Worm (Caenorhabditis elegans) whole organism, L1 larva: Measurements from ENCODE around the gene pfut-1.

Experiments
- elt-3 ChIP-seq, 6 experiments: fragments of 150-350 bp in 1 of 6; sonication (generic microtip); optimal IDR thresholded peaks; 2 replicates each; lab custom pipeline; 2017 to 2018; ENCODE audit warnings: missing biosample characterization in 6 of 6, missing genetic modification characterization in 6 of 6, inconsistent platforms in 1 of 6
- fkh-10 ChIP-seq: sonication (generic microtip); optimal IDR thresholded peaks from 2 replicates; lab custom pipeline; 2017; ENCODE audit warnings: missing biosample characterization, missing genetic modification reagents, missing genetic modification characterization
- jun-1 ChIP-seq: fragments of 150-350 bp; optimal IDR thresholded peaks from 2 replicates; lab custom pipeline; 2014; ENCODE audit warnings: missing biosample characterization, missing genetic modification reagents, missing genetic modification characterization
- nhr-237 ChIP-seq: fragments of 150-350 bp; optimal IDR thresholded peaks from 2 replicates; lab custom pipeline; 2014; ENCODE audit warnings: missing biosample characterization, missing genetic modification characterization
- nhr-71 ChIP-seq: sonication (generic microtip); optimal IDR thresholded peaks from 2 replicates; lab custom pipeline; 2016; ENCODE audit warnings: mild to moderate bottlenecking, missing genetic modification characterization, moderate library complexity, missing compliant biosample characterization
- nhr-77 ChIP-seq: fragments of 150-350 bp; optimal IDR thresholded peaks from 2 replicates; lab custom pipeline; 2014; ENCODE audit warnings: missing biosample characterization, missing genetic modification characterization
- skn-1 ChIP-seq: fragments of 150-350 bp; optimal IDR thresholded peaks from 2 replicates; lab custom pipeline; 2014; ENCODE audit warnings: missing biosample characterization, missing genetic modification characterization
- sox-4 ChIP-seq: sonication (generic microtip); optimal IDR thresholded peaks from 2 replicates; lab custom pipeline; 2016; ENCODE audit warnings: missing genetic modification characterization, missing compliant biosample characterization
- sptf-1 ChIP-seq: fragments of 150-350 bp; optimal IDR thresholded peaks from 2 replicates; lab custom pipeline; 2014; ENCODE audit warnings: missing biosample characterization, missing genetic modification characterization
- unc-62 ChIP-seq: fragments of 150-350 bp; optimal IDR thresholded peaks from 2 replicates; lab custom pipeline; 2014; ENCODE audit warnings: missing biosample characterization, missing genetic modification reagents, missing genetic modification characterization
- zag-1 ChIP-seq: fragments of 150-350 bp; optimal IDR thresholded peaks from 2 replicates; lab custom pipeline; 2014; ENCODE audit warnings: missing biosample characterization, missing genetic modification characterization

- TF ChIP-seq sox-4 (tag; lab: Kevin White, UChicago) (no peak), nhr-77 (tag; lab: Kevin White, UChicago) (no peak), fkh-10 (GFP tag; lab: Kevin White, UChicago) (peak; percentile 60), zag-1 (tag; lab: Kevin White, UChicago) (no peak), nhr-71 (tag; lab: Kevin White, UChicago) (peak; percentile 70), jun-1 (tag; lab: Kevin White, UChicago) (no peak), unc-62 (GFP tag; lab: Kevin White, UChicago) (no peak), elt-3 (tag; optimal IDR thresholded peaks at IDR 0.05; lab: Kevin White, UChicago) (no peak), skn-1 (tag; lab: Kevin White, UChicago) (no peak), nhr-237 (tag; lab: Kevin White, UChicago) (no peak), sptf-1 (tag; lab: Kevin White, UChicago) (no peak)
Observed at ce11 chrX:3116033-3116876, 49.4 kb upstream of the pfut-1 start, which contains the start of gene mai-1.
